Fruit fly (Drosophila melanogaster): ENCODE measurements around the gene CG4229.
A peak's percentile ranks its signal among the peaks of the same experiment; 100 is the strongest.

The CG4229 gene

dm6 chr3L:16566700-16567221 lies 10.1 kb downstream of the CG4229 start, which contains the start of gene UQCR-6.4L:
TSS of gene UQCR-6.4L (plus strand) at chr3L:16566750.
- TF ChIP-seq CG8159 (tag; optimal IDR thresholded peaks at IDR 0.05) (no peak), CG9948 (tag; optimal IDR thresholded peaks at IDR 0.05) (no peak), CG10348 (GFP tag; IDR thresholded peaks at IDR 0.05) (no peak), CG4496 (GFP tag; IDR thresholded peaks at IDR 0.05) (no peak), fd96Ca (GFP tag; IDR thresholded peaks at IDR 0.05) (no peak), CG17806 (tag; optimal IDR thresholded peaks at IDR 0.05) (no peak), Pif1A (GFP tag; optimal IDR thresholded peaks at IDR 0.05) (no peak), gl (tag; optimal IDR thresholded peaks at IDR 0.05) (no peak), rn (GFP tag; IDR thresholded peaks at IDR 0.05) (no peak), CG13204 (GFP tag; optimal IDR thresholded peaks at IDR 0.05) (no peak), Ets98B (GFP tag; IDR thresholded peaks at IDR 0.05) (no peak), D1 (tag; optimal IDR thresholded peaks at IDR 0.05) (no peak)

dm6 chr3L:16567495-16567894 lies 10.9 kb downstream of the CG4229 start:
- TF ChIP-seq CG15710 (tag; optimal IDR thresholded peaks at IDR 0.05) (no peak), CG34367 (tag; optimal IDR thresholded peaks at IDR 0.05) (no peak), CG17806 (tag; optimal IDR thresholded peaks at IDR 0.05) (no peak), CG32121 (GFP tag; IDR thresholded peaks at IDR 0.05) (0 out of 2 replicates have a peak, but pooled peaks have one; percentile 20), CG14655 (GFP tag; optimal IDR thresholded peaks at IDR 0.05) (peak; percentile 16), Ets98B (GFP tag; IDR thresholded peaks at IDR 0.05) (no peak), CG9948 (tag; optimal IDR thresholded peaks at IDR 0.05) (no peak), CG4496 (GFP tag; IDR thresholded peaks at IDR 0.05) (no peak), Pif1B (GFP tag; optimal IDR thresholded peaks at IDR 0.05) (no peak)

- TF ChIP-seq CG17806 (tag; optimal IDR thresholded peaks at IDR 0.05) (no peak), CG32121 (GFP tag; IDR thresholded peaks at IDR 0.05) (no peak), CG8301 (tag; optimal IDR thresholded peaks at IDR 0.05) (no peak), fd96Ca (GFP tag; IDR thresholded peaks at IDR 0.05) (no peak), CG4496 (GFP tag; IDR thresholded peaks at IDR 0.05) (no peak), rn (GFP tag; IDR thresholded peaks at IDR 0.05) (no peak), Snoo (tag; optimal IDR thresholded peaks at IDR 0.05) (no peak), Ets98B (GFP tag; IDR thresholded peaks at IDR 0.05) (no peak), CG34367 (tag; optimal IDR thresholded peaks at IDR 0.05) (no peak), CG14655 (GFP tag; optimal IDR thresholded peaks at IDR 0.05) (no peak), CG10348 (GFP tag; IDR thresholded peaks at IDR 0.05) (no peak), Pif1B (GFP tag; optimal IDR thresholded peaks at IDR 0.05) (no peak), EcR (GFP tag; optimal IDR thresholded peaks at IDR 0.05) (no peak), gl (tag; optimal IDR thresholded peaks at IDR 0.05) (no peak), CG13204 (GFP tag; optimal IDR thresholded peaks at IDR 0.05) (no peak), D1 (tag; optimal IDR thresholded peaks at IDR 0.05) (no peak), CG9948 (tag; optimal IDR thresholded peaks at IDR 0.05) (no peak), Pif1A (GFP tag; optimal IDR thresholded peaks at IDR 0.05) (no peak)
Observed at dm6 chr3L:16569456-16569855, 12.8 kb downstream of the CG4229 start.

- no peak for TF ChIP-seq fd96Ca (GFP tag; IDR thresholded peaks at IDR 0.05)
- TF ChIP-seq CG8159 (tag; optimal IDR thresholded peaks at IDR 0.05): no peak
- TF ChIP-seq CG15710 (tag; optimal IDR thresholded peaks at IDR 0.05): no peak
- TF ChIP-seq CG32121 (GFP tag; IDR thresholded peaks at IDR 0.05): no peak
- TF ChIP-seq CG9948 (tag; optimal IDR thresholded peaks at IDR 0.05): no peak
- TF ChIP-seq CG34367 (tag; optimal IDR thresholded peaks at IDR 0.05): no peak
- peak; percentile 7 for TF ChIP-seq CG8301 (tag; optimal IDR thresholded peaks at IDR 0.05)
- no peak for TF ChIP-seq CG12605 (GFP tag; IDR thresholded peaks at IDR 0.05)
- no peak for TF ChIP-seq CG10348 (GFP tag; IDR thresholded peaks at IDR 0.05)
- TF ChIP-seq rn (GFP tag; IDR thresholded peaks at IDR 0.05): no peak
- no peak for TF ChIP-seq Pif1A (GFP tag; optimal IDR thresholded peaks at IDR 0.05)
- no peak for TF ChIP-seq Snoo (tag; optimal IDR thresholded peaks at IDR 0.05)
- no peak for TF ChIP-seq gl (tag; optimal IDR thresholded peaks at IDR 0.05)
- TF ChIP-seq Pif1B (GFP tag; optimal IDR thresholded peaks at IDR 0.05): no peak
- TF ChIP-seq CG4496 (GFP tag; IDR thresholded peaks at IDR 0.05): 0 out of 3 replicates have a peak, but pooled peaks have one; percentile 6
- TF ChIP-seq CG13204 (GFP tag; optimal IDR thresholded peaks at IDR 0.05): no peak
Observed at dm6 chr3L:16571014-16571738, 14.6 kb downstream of the CG4229 start.

dm6 chr3L:16571739-16572063 lies 15.1 kb downstream of the CG4229 start:
- TF ChIP-seq CG17806 (tag; optimal IDR thresholded peaks at IDR 0.05): no peak
- TF ChIP-seq CG15710 (tag; optimal IDR thresholded peaks at IDR 0.05): no peak
- no peak for TF ChIP-seq Snoo (tag; optimal IDR thresholded peaks at IDR 0.05)
- no peak for TF ChIP-seq CG8159 (tag; optimal IDR thresholded peaks at IDR 0.05)
- TF ChIP-seq CG13204 (GFP tag; optimal IDR thresholded peaks at IDR 0.05): no peak
- TF ChIP-seq Ets98B (GFP tag; IDR thresholded peaks at IDR 0.05): no peak
- no peak for TF ChIP-seq fd96Ca (GFP tag; IDR thresholded peaks at IDR 0.05)
- no peak for TF ChIP-seq rn (GFP tag; IDR thresholded peaks at IDR 0.05)
- no peak for TF ChIP-seq Pif1B (GFP tag; optimal IDR thresholded peaks at IDR 0.05)
- TF ChIP-seq EcR (GFP tag; optimal IDR thresholded peaks at IDR 0.05): no peak
- TF ChIP-seq CG12605 (GFP tag; IDR thresholded peaks at IDR 0.05): no peak
- no peak for TF ChIP-seq gl (tag; optimal IDR thresholded peaks at IDR 0.05)
- TF ChIP-seq CG32121 (GFP tag; IDR thresholded peaks at IDR 0.05): no peak
- TF ChIP-seq CG14655 (GFP tag; optimal IDR thresholded peaks at IDR 0.05): no peak
- TF ChIP-seq CG10348 (GFP tag; IDR thresholded peaks at IDR 0.05): no peak
- no peak for TF ChIP-seq D1 (tag; optimal IDR thresholded peaks at IDR 0.05)
- TF ChIP-seq Pif1A (GFP tag; optimal IDR thresholded peaks at IDR 0.05): no peak
- TF ChIP-seq CG8301 (tag; optimal IDR thresholded peaks at IDR 0.05): no peak
- TF ChIP-seq CG4496 (GFP tag; IDR thresholded peaks at IDR 0.05): no peak

- TF ChIP-seq CG15710 (tag; optimal IDR thresholded peaks at IDR 0.05): no peak
- TF ChIP-seq CG8301 (tag; optimal IDR thresholded peaks at IDR 0.05): no peak
- 0 out of 2 replicates have a peak, but pooled peaks have one; percentile 17 for TF ChIP-seq CG32121 (GFP tag; IDR thresholded peaks at IDR 0.05)
- TF ChIP-seq Ets98B (GFP tag; IDR thresholded peaks at IDR 0.05): peak; percentile 41; the same call in 1 of the 2 replicates
Observed at dm6 chr3L:16572208-16572607, 15.6 kb downstream of the CG4229 start.

All from whole organism, pupa.